Worm (Caenorhabditis elegans): ENCODE measurements around the gene T27E4.5.
A peak's percentile ranks its signal among the peaks of the same experiment; 100 is the strongest.

Gene T27E4.5

ce11 chrV:9079965-9080432, 10.4 kb upstream of the T27E4.5 start:
- TF ChIP-seq F33H1.4 (GFP tag; IDR thresholded peaks at IDR 0.05), result no peak
- no peak for TF ChIP-seq F52B5.7 (tag; optimal IDR thresholded peaks at IDR 0.05)
- no peak for TF ChIP-seq ceh-79 (tag; optimal IDR thresholded peaks at IDR 0.05)
- TF ChIP-seq chd-7 (tag; optimal IDR thresholded peaks at IDR 0.05), result peak; percentile 47
- no peak for TF ChIP-seq ceh-58 (GFP tag; IDR thresholded peaks at IDR 0.05)
- no peak for TF ChIP-seq T07F8.4 (tag; optimal IDR thresholded peaks at IDR 0.05)
- TF ChIP-seq lin-40 (tag; optimal IDR thresholded peaks at IDR 0.05), result peak; percentile 21
- no peak for TF ChIP-seq C06A6.2 (GFP tag; conservative IDR thresholded peaks at IDR 0.05)
- TF ChIP-seq let-607 (tag; optimal IDR thresholded peaks at IDR 0.05), result peak; percentile 53 to 74
- TF ChIP-seq ceh-91 (GFP tag; IDR thresholded peaks at IDR 0.05), result no peak
- TF ChIP-seq hmg-1.2 (GFP tag; IDR thresholded peaks at IDR 0.05), result no peak
- 0 out of 2 replicates have a peak, but pooled peaks have one; percentile 36 for TF ChIP-seq Y95B8A.8 (GFP tag; IDR thresholded peaks at IDR 0.05)
- no peak for TF ChIP-seq snpc-4 (GFP tag; optimal IDR thresholded peaks at IDR 0.05)
- TF ChIP-seq snpc-4 (tag; optimal IDR thresholded peaks at IDR 0.05), result peak in 2 of 4 experiments; percentile 24 to 37
- TF ChIP-seq cebp-1 (GFP tag; IDR thresholded peaks at IDR 0.05), result peak; percentile 22; the same call in 1 of the 2 replicates
- TF ChIP-seq cebp-1 (tag; optimal IDR thresholded peaks at IDR 0.05), result peak; percentile 68
- TF ChIP-seq snpc-1.1 (tag; optimal IDR thresholded peaks at IDR 0.05; ENCODE audit: insufficient read depth), result no peak
- TF ChIP-seq nhr-80 (tag; optimal IDR thresholded peaks at IDR 0.05), result peak; percentile 99
- peak; percentile 92 for TF ChIP-seq ets-4 (GFP tag; optimal IDR thresholded peaks at IDR 0.05)
- no peak for TF ChIP-seq K11D2.4 (GFP tag; IDR thresholded peaks at IDR 0.05)
- no peak for TF ChIP-seq gei-17 (GFP tag; optimal IDR thresholded peaks at IDR 0.05)
- peak; percentile 60 for TF ChIP-seq nfyb-1 (GFP tag; IDR thresholded peaks at IDR 0.05)
- 0 out of 2 replicates have a peak, but pooled peaks have one; percentile 6 for TF ChIP-seq mcd-1 (GFP tag; IDR thresholded peaks at IDR 0.05)
- TF ChIP-seq hlh-12 (tag; optimal IDR thresholded peaks at IDR 0.05), result no peak
- peak; percentile 88 for TF ChIP-seq atf-7 (tag; optimal IDR thresholded peaks at IDR 0.05)
- TF ChIP-seq B0336.3 (GFP tag; IDR thresholded peaks at IDR 0.05), result peak; percentile 72
- no peak for TF ChIP-seq aptf-2 (GFP tag; conservative IDR thresholded peaks at IDR 0.05)
- peak; percentile 37; the same call in 1 of the 2 replicates for TF ChIP-seq pbrm-1 (GFP tag; IDR thresholded peaks at IDR 0.05)
- peak; percentile 40 for TF ChIP-seq lin-54 (GFP tag; optimal IDR thresholded peaks at IDR 0.05)
- TF ChIP-seq tbp1 (GFP tag; optimal IDR thresholded peaks at IDR 0.05), result peak; percentile 31
- TF ChIP-seq let-526 (GFP tag; IDR thresholded peaks at IDR 0.05), result peak; percentile 4; the same call in 1 of the 2 replicates
- peak; percentile 19 for TF ChIP-seq ZK185.1 (tag; optimal IDR thresholded peaks at IDR 0.05; ENCODE audit: poor library complexity, severe bottlenecking)
- TF ChIP-seq sdz-38 (tag; optimal IDR thresholded peaks at IDR 0.05), result no peak
- TF ChIP-seq ztf-26 (tag; optimal IDR thresholded peaks at IDR 0.05), result no peak
- TF ChIP-seq dox-1 (GFP tag; IDR thresholded peaks at IDR 0.05), result peak; percentile 69; the same call in 1 of the 2 replicates
- peak; percentile 79 for TF ChIP-seq egl-44 (GFP tag; IDR thresholded peaks at IDR 0.05)
- TF ChIP-seq nhr-90 (tag; optimal IDR thresholded peaks at IDR 0.05), result peak; percentile 54
- TF ChIP-seq ztf-22 (GFP tag; optimal IDR thresholded peaks at IDR 0.05), result peak; percentile 87
- peak; percentile 4 for TF ChIP-seq attf-5 (GFP tag; optimal IDR thresholded peaks at IDR 0.05)
- TF ChIP-seq tlf-1 (GFP tag; optimal IDR thresholded peaks at IDR 0.05), result peak; percentile 57
- TF ChIP-seq madf-8 (GFP tag; conservative IDR thresholded peaks at IDR 0.05), result no peak

All from whole organism, young adult.